Worm (Caenorhabditis elegans): Measurements from ENCODE around the gene M7.12.

ce11 chrIV:11083609-11084008 is 14.2 kb downstream of the M7.12 start, which contains the start of gene klc-1:
- TF ChIP-seq unc-62 (GFP tag; optimal IDR thresholded peaks at IDR 0.05) (no peak), pha-4 (tag; optimal IDR thresholded peaks at IDR 0.05) (no peak)

Measured in whole organism, mixed stage, embryonic.